Worm (Caenorhabditis elegans) whole organism, L3 larva: ENCODE results near the gene C16C10.1.

ENCODE experiments used
- aly-2 ChIP-seq: fragments of 150-350 bp; optimal IDR thresholded peaks from 2 replicates; lab custom pipeline; 2014; ENCODE audit warnings: missing biosample characterization, missing genetic modification characterization
- ceh-28 ChIP-seq: fragments of 150-350 bp; optimal IDR thresholded peaks from 2 replicates; lab custom pipeline; 2014; ENCODE audit warnings: missing biosample characterization, missing genetic modification reagents, missing genetic modification characterization
- daf-12 ChIP-seq: fragments of 150-350 bp; optimal IDR thresholded peaks from 2 replicates; lab custom pipeline; 2014; ENCODE audit warnings: missing biosample characterization, missing genetic modification reagents, missing genetic modification characterization
- jun-1 ChIP-seq: fragments of 150-350 bp; optimal IDR thresholded peaks from 2 replicates; lab custom pipeline; 2014; ENCODE audit warnings: missing biosample characterization, missing genetic modification reagents, missing genetic modification characterization
- lin-39 ChIP-seq: fragments of 150-350 bp; optimal IDR thresholded peaks from 2 replicates; lab custom pipeline; 2018; ENCODE audit warnings: missing biosample characterization, missing genetic modification reagents, missing genetic modification characterization
- nhr-25 ChIP-seq: sonication (generic microtip); optimal IDR thresholded peaks from 2 replicates; lab custom pipeline; 2017; ENCODE audit warnings: missing biosample characterization, missing genetic modification characterization
- nhr-28 ChIP-seq: fragments of 150-350 bp; optimal IDR thresholded peaks from 2 replicates; lab custom pipeline; 2014; ENCODE audit warnings: missing biosample characterization, missing genetic modification characterization
- nhr-67 ChIP-seq: fragments of 150-350 bp; optimal IDR thresholded peaks from 2 replicates; lab custom pipeline; 2014; ENCODE audit warnings: missing biosample characterization, missing genetic modification characterization
- pha-4 ChIP-seq: fragments of 150-350 bp; optimal IDR thresholded peaks from 2 replicates; lab custom pipeline; 2014; ENCODE audit warnings: missing biosample characterization, missing genetic modification reagents, missing genetic modification characterization
- unc-39 ChIP-seq: sonication (generic microtip); optimal IDR thresholded peaks from 4 replicates; lab custom pipeline; 2017; ENCODE audit warnings: missing biosample characterization, missing genetic modification characterization
- unc-62 ChIP-seq: fragments of 150-350 bp; sonication (generic microtip); optimal IDR thresholded peaks from 4 replicates; lab custom pipeline; 2014; ENCODE audit warnings: missing biosample characterization, missing genetic modification reagents, missing genetic modification characterization
- ztf-11 ChIP-seq: fragments of 150-350 bp; optimal IDR thresholded peaks from 2 replicates; lab custom pipeline; 2014; ENCODE audit warnings: missing biosample characterization, missing genetic modification characterization

DNA sequence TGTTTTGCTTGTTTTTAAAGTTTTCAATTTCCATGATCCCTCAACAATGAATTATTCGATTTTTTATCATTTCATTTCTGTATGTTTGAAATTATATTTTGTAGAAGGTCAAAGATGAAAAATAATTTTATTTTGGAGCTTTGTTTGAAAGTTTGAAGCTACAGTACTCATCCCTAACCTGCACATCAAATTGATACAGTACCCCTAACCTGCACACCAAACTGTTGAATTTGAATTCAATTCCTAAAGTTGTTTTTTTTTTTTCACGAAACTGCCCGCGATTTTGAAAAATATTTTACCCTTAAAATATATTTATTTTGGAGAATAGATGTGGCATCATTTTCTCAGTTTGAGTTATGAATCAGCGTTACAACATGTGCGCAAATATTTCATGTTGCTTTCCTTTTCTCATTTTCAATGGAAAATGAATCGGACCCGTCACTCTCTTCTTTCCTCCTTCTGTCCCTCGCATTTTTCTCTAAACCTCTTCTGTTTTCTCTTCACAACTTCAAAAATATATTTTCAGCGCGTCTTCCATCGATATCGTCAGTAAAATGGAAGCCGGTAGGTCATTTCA lies 24.6 kb upstream of the C16C10.1 start, which contains the start of gene R74.8:
- TF ChIP-seq unc-39, result no peak
- no peak for TF ChIP-seq nhr-28 (tag; lab: Kevin White, UChicago)
- no peak for TF ChIP-seq pha-4 (tag; lab: Kevin White, UChicago)
- no peak for TF ChIP-seq ceh-28
- no peak for TF ChIP-seq ztf-11 (tag; lab: Kevin White, UChicago)
- no peak for TF ChIP-seq lin-39 (tag; lab: Kevin White, UChicago)
- no peak for TF ChIP-seq jun-1
- TF ChIP-seq nhr-25 (tag; lab: Kevin White, UChicago), result no peak
- no peak for TF ChIP-seq nhr-67 (tag; lab: Kevin White, UChicago)
- no peak for TF ChIP-seq aly-2 (tag; lab: Kevin White, UChicago)
- TF ChIP-seq unc-62, result no peak
- no peak for TF ChIP-seq daf-12 (tag; lab: Kevin White, UChicago)
